Worm (Caenorhabditis elegans) whole organism, L4/young adult: ENCODE measurements around the gene C55A6.12.

Source experiments
- W03F9.2 ChIP-seq: fragments of 150-350 bp; optimal IDR thresholded peaks from 2 replicates; lab custom pipeline; 2014; ENCODE audit warnings: missing biosample characterization, missing genetic modification characterization
- dao-5 ChIP-seq: sonication (generic microtip); optimal IDR thresholded peaks from 2 replicates; lab custom pipeline; 2016; ENCODE audit warnings: missing genotype, missing genetic modification characterization, moderate library complexity, missing compliant biosample characterization
- him-1 ChIP-seq: sonication (generic microtip); optimal IDR thresholded peaks from 2 replicates; lab custom pipeline; 2016; ENCODE audit warnings: missing genotype, missing genetic modification reagents, missing genetic modification characterization, missing compliant biosample characterization

DNA sequence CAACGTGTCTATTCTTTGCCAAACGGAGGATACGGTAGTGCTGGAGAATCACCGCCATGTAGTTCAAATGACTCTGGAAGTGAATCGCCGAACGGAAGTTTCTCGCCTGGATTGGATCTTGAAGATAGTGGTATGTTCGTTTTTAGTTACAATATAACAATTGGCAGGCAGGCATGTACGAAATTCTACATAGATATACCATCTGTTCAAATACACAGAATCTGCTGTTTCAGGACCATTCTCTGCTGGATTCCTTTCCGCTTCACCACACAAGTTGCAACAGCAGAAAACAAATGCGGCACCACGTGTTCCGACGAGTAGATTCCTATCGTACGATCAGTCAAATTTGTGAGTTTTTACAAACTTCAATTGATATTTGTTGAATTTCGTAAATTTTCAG is 36.6 kb upstream of the C55A6.12 start:
- no peak for TF ChIP-seq W03F9.2
- TF ChIP-seq him-1 = no peak
- TF ChIP-seq dao-5 (tag; lab: Kevin White, UChicago) = no peak
